Fruit fly (Drosophila melanogaster): ENCODE data around the gene CG10943.

The CG10943 gene

DNA sequence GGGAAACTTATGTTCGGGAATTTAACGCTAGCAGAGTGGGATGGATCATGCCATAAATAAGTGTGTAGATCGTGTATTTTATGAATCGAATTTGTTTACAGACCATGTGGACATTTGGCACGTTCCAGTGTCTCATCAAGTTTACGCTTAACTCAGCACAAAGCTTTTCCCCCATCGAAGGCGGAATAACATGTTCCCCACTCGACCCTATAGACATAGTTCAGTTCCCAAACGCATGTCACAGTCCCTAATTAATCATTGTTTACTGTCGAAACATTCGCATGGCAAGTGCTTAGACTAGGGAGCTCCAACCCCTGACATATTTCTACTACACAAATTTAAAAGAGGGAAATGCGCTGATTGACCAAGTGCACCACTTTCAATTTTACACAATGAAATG lies 21.3 kb downstream of the CG10943 start:
- TF ChIP-seq CrebA (GFP tag; optimal IDR thresholded peaks at IDR 0.05; ENCODE audit: borderline replicate concordance): no peak
- TF ChIP-seq Dfd (GFP tag; optimal IDR thresholded peaks at IDR 0.05): no peak
- TF ChIP-seq psq (GFP tag; optimal IDR thresholded peaks at IDR 0.05): no peak
- no peak for TF ChIP-seq dmrt93B (GFP tag; optimal IDR thresholded peaks at IDR 0.05)
- no peak for TF ChIP-seq GATAd (GFP tag; optimal IDR thresholded peaks at IDR 0.05)
- no peak for TF ChIP-seq foxo (GFP tag; optimal IDR thresholded peaks at IDR 0.05)
- no peak for TF ChIP-seq OdsH (GFP tag; optimal IDR thresholded peaks at IDR 0.05)
- TF ChIP-seq Vsx2 (GFP tag; optimal IDR thresholded peaks at IDR 0.05; ENCODE audit: partially characterized antibody): no peak
- TF ChIP-seq tai (GFP tag; optimal IDR thresholded peaks at IDR 0.05): no peak

DNA sequence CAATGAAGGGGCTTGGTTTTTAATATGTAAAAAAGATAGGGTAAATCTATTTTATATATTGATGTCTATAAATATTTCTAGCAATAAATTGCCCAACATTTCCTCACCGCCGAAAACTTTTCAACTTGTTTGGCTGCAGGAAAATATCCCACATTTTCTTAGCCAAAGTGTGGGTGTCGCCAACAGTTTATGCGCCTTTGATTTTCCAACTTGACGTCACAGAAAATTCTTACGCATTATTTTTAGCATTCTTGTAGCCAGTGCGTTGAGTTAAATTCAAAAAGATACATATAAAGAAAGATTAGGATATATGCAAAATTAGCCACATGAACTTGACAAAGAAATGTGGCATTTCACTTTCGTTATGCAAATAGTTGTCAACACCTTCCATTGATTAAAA lies 22.8 kb downstream of the CG10943 start:
- TF ChIP-seq foxo (GFP tag; optimal IDR thresholded peaks at IDR 0.05): no peak
- TF ChIP-seq brk (GFP tag; optimal IDR thresholded peaks at IDR 0.05): no peak
- no peak for TF ChIP-seq jim (GFP tag; optimal IDR thresholded peaks at IDR 0.05)
- TF ChIP-seq h (GFP tag; optimal IDR thresholded peaks at IDR 0.05): no peak
- TF ChIP-seq usp (GFP tag; optimal IDR thresholded peaks at IDR 0.05): no peak

DNA sequence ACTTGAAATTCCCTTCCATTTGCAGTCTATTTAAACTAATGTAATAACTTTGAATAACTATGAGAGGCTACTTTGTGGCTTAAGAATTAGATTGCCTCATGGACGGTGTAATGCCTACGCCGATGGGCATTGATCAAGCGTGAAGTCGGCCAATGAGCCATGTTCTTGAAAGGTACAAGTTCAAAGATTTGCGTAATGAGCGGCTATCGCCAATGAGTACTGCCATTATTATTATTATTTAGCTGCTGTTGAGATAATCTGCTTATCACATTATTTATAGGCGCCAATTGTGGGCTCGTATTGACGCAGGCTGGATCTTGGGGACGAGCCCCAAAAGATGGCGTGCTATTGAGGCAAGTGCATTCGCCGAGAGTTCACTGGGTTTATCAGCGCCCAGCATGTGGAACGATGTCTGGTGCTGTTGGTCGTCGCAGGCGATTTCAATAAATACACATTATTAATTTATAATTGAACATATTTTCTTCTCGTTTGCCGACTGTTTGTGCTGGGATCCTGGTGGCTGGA lies 25.5 kb downstream of the CG10943 start:
- TF ChIP-seq Rel (GFP tag; optimal IDR thresholded peaks at IDR 0.05) (no peak), Rel (tag; optimal IDR thresholded peaks at IDR 0.05) (peak; percentile 38), rgr (GFP tag; optimal IDR thresholded peaks at IDR 0.05) (no peak), dsf (GFP tag; optimal IDR thresholded peaks at IDR 0.05; ENCODE audit: borderline replicate concordance) (no peak), fru (GFP tag; optimal IDR thresholded peaks at IDR 0.05) (no peak)

DNA sequence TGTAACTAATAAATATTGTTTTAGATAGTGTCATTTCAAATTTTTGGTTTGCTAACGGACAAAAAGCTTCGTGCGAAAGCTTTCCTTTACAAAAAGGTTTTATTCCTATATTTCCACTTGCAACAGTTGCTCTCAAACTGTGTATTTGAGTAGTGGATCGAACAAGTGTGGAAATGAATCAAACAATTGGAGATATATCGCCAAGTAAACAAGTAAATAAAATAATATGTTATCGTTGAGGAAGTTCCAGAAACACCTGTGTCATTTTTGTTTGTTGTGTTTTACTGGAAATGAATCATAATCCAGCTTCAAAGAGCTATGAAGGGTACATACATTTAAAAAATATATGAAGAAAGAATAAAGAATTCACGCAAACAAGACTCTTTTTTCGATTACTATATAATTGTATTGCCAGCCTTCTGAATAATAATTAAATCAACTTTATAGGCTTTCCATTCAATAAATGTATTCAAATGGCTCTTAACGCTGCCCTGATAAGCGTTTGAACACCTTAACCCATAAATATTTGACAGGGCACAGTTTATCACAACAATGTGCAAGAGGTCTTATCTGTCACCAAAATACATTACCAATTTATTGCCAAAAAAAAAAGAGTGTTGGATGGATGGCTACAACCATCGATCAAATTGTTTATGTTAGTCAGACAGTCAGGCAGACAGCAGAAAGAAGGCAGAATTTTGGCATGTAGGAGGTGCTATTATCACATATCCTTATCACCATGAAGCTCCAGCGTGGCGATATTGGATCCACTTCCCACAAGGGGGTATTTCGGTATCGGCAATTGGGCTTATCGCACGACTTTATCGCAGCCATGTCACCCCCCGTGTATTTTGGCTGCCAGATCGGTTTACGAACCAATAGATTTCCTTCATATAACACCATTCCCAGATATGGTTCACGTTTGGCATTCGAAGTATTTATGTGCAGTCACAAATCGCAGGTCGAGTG lies 26.9 kb downstream of the CG10943 start:
- TF ChIP-seq GATAd (GFP tag; optimal IDR thresholded peaks at IDR 0.05) (no peak), Rel (GFP tag; optimal IDR thresholded peaks at IDR 0.05) (no peak), Rel (tag; optimal IDR thresholded peaks at IDR 0.05) (peak; percentile 28), Myc (optimal IDR thresholded peaks at IDR 0.05) (peak; percentile 67), usp (GFP tag; optimal IDR thresholded peaks at IDR 0.05) (no peak), OdsH (GFP tag; optimal IDR thresholded peaks at IDR 0.05) (no peak), Mio (GFP tag; optimal IDR thresholded peaks at IDR 0.05) (no peak), rgr (GFP tag; optimal IDR thresholded peaks at IDR 0.05) (peak; percentile 18), Dfd (GFP tag; optimal IDR thresholded peaks at IDR 0.05) (no peak), N (GFP tag; optimal IDR thresholded peaks at IDR 0.05) (no peak)

DNA sequence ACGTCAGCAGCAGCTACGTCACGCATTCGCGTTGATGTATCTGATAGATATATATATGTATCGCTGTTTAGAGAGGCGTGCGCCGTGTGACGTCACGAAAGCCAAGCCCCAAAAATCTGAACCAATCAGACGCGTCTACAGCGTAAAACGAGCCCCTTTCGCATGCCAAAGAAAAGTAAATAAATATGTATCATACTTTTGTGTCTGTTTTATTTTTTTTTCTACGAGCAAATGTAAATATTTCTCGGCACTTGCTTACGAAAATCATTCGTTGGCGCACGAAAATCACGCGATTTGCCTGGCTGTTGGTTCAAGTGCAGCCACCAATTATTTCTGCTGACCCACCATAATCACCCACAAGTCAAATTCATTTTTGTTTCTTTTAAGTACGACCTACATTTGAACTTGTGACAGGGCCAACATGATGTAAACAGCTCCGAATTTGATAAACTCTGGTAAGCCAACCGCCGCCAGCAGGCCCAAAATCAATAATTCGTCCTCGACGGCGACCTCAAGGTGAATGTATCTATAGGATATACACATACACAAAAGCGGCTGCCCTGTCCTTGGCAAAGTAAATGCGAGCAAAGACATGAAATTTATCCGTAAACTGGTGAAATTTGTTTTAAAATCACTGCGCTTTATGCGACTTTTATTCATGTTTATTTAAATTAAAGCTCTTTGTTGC lies 28.1 kb downstream of the CG10943 start:
- TF ChIP-seq h (GFP tag; optimal IDR thresholded peaks at IDR 0.05) (no peak), HLH106 (tag; optimal IDR thresholded peaks at IDR 0.05) (no peak), woc (GFP tag; optimal IDR thresholded peaks at IDR 0.05) (no peak), dl (GFP tag; optimal IDR thresholded peaks at IDR 0.05; ENCODE audit: insufficient read depth in 1 of 2, partially characterized antibody in 2 of 2) (no peak), Myc (optimal IDR thresholded peaks at IDR 0.05) (no peak), Sp1 (GFP tag; optimal IDR thresholded peaks at IDR 0.05) (no peak), brk (GFP tag; optimal IDR thresholded peaks at IDR 0.05) (no peak), N (GFP tag; optimal IDR thresholded peaks at IDR 0.05) (no peak), Mio (GFP tag; optimal IDR thresholded peaks at IDR 0.05) (no peak), fru (GFP tag; optimal IDR thresholded peaks at IDR 0.05) (no peak), Rel (GFP tag; optimal IDR thresholded peaks at IDR 0.05) (no peak), Rel (tag; optimal IDR thresholded peaks at IDR 0.05) (no peak), dsf (GFP tag; optimal IDR thresholded peaks at IDR 0.05; ENCODE audit: borderline replicate concordance) (no peak), foxo (GFP tag; optimal IDR thresholded peaks at IDR 0.05) (no peak), usp (GFP tag; optimal IDR thresholded peaks at IDR 0.05) (no peak), Dif (GFP tag; optimal IDR thresholded peaks at IDR 0.05; ENCODE audit: partially characterized antibody) (no peak)
